Worm (Caenorhabditis elegans) whole organism, L1 larva: ENCODE results near the gene ZK666.14.

Experiments used
- alr-1 ChIP-seq: fragments of 200-800 bp; sonication (Bioruptor generic); optimal IDR thresholded peaks from 2 replicates; lab custom pipeline; 2018; ENCODE audit warnings: borderline replicate concordance, mild to moderate bottlenecking, missing genetic modification characterization, missing compliant biosample characterization
- ceh-82 ChIP-seq, 3 experiments: fragments of 150-350 bp in 1 of 3; sonication (generic microtip) in 2 of 3; optimal IDR thresholded peaks; 2 replicates each; lab custom pipeline; 2014 to 2017; ENCODE audit warnings: missing biosample characterization in 3 of 3, missing genetic modification characterization in 3 of 3
- dpl-1 ChIP-seq, 3 experiments: fragments of 150-350 bp in 2 of 3; sonication (generic microtip) in 1 of 3; optimal IDR thresholded peaks; 2 replicates each; lab custom pipeline; 2014 to 2017; ENCODE audit warnings: missing biosample characterization in 3 of 3, missing genetic modification characterization in 3 of 3, missing genetic modification reagents in 3 of 3
- dsc-1 ChIP-seq: sonication (generic microtip); optimal IDR thresholded peaks from 2 replicates; lab custom pipeline; 2016; ENCODE audit warnings: mild to moderate bottlenecking, missing genetic modification characterization, missing compliant biosample characterization
- fkh-10 ChIP-seq: sonication (generic microtip); optimal IDR thresholded peaks from 2 replicates; lab custom pipeline; 2017; ENCODE audit warnings: missing biosample characterization, missing genetic modification reagents, missing genetic modification characterization
- lin-15B ChIP-seq: fragments of 150-350 bp; sonication (generic microtip); optimal IDR thresholded peaks from 3 replicates; lab custom pipeline; 2014; ENCODE audit warnings: missing biosample characterization, missing genetic modification characterization
- lin-39 ChIP-seq: fragments of 150-350 bp; optimal IDR thresholded peaks from 2 replicates; lab custom pipeline; 2014; ENCODE audit warnings: missing biosample characterization, missing genetic modification reagents, missing genetic modification characterization
- nhr-12 ChIP-seq: sonication (generic microtip); optimal IDR thresholded peaks from 2 replicates; lab custom pipeline; 2017; ENCODE audit warnings: missing biosample characterization, missing genetic modification characterization
- nhr-237 ChIP-seq: fragments of 150-350 bp; optimal IDR thresholded peaks from 2 replicates; lab custom pipeline; 2014; ENCODE audit warnings: missing biosample characterization, missing genetic modification characterization
- nhr-90 ChIP-seq: sonication (generic microtip); optimal IDR thresholded peaks from 2 replicates; lab custom pipeline; 2016; ENCODE audit warnings: mild to moderate bottlenecking, missing genetic modification characterization, missing compliant biosample characterization; ENCODE audit not compliant: poor library complexity
- rnt-1 ChIP-seq: sonication (generic microtip); optimal IDR thresholded peaks from 2 replicates; lab custom pipeline; 2016; ENCODE audit warnings: mild to moderate bottlenecking, missing genetic modification characterization, moderate library complexity, missing compliant biosample characterization
- snpc-4 ChIP-seq: fragments of 150-350 bp; optimal IDR thresholded peaks from 2 replicates; lab custom pipeline; 2014; ENCODE audit warnings: missing biosample characterization, missing genetic modification characterization
- unc-130 ChIP-seq: fragments of 150-350 bp; optimal IDR thresholded peaks from 2 replicates; lab custom pipeline; 2017; ENCODE audit warnings: missing biosample characterization, missing genetic modification characterization, inconsistent platforms
- ztf-4 ChIP-seq: fragments of 150-350 bp; optimal IDR thresholded peaks from 2 replicates; lab custom pipeline; 2014; ENCODE audit warnings: missing biosample characterization, missing genetic modification characterization

DNA sequence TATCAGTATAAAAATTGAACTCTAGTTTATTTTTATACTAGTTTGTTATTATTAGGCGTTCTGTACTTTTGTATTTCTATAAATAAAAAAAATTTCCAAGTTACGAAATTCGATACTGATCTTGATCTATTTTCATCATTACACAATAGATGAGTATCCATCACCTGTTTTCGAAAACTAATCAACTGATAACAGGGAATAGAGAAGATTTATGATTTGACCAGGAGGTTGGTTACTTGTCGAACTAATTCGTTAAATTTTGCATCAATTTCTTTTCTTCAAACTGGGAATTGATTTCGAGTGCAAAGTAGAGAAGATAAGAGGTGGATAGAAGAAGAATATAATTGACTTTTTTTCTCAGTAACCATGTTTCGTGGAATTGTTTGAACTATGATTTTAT lies 20.9 kb downstream of the ZK666.14 start:
- TF ChIP-seq ztf-4 (tag; lab: Kevin White, UChicago), result no peak
- TF ChIP-seq fkh-10 (GFP tag; lab: Kevin White, UChicago), result no peak
- TF ChIP-seq ceh-82 (tag; optimal IDR thresholded peaks at IDR 0.05; lab: Kevin White, UChicago), result no peak
- no peak for TF ChIP-seq nhr-237
- TF ChIP-seq alr-1 (tag; lab: Kevin White, UChicago), result no peak
- TF ChIP-seq dsc-1, result no peak
- no peak for TF ChIP-seq lin-39
- TF ChIP-seq dpl-1 (GFP tag; optimal IDR thresholded peaks at IDR 0.05; lab: Kevin White, UChicago), result no peak
- no peak for TF ChIP-seq unc-130 (tag; lab: Kevin White, UChicago)
- TF ChIP-seq nhr-90 (tag; lab: Kevin White, UChicago), result no peak
- no peak for TF ChIP-seq rnt-1
- TF ChIP-seq lin-15B (tag; lab: Kevin White, UChicago), result no peak
- no peak for TF ChIP-seq snpc-4
- TF ChIP-seq nhr-12 (tag; lab: Kevin White, UChicago), result no peak
